Worm (Caenorhabditis elegans) whole organism, late embryonic: ENCODE data around the gene elpc-4.

Experiments
- C08G9.2 ChIP-seq: sonication (generic microtip); optimal IDR thresholded peaks from 2 replicates; lab custom pipeline; 2016; ENCODE audit warnings: mild to moderate bottlenecking, missing genetic modification characterization, moderate library complexity, missing compliant biosample characterization
- F13H6.1 ChIP-seq: sonication (generic microtip); optimal IDR thresholded peaks from 2 replicates; lab custom pipeline; 2016; ENCODE audit warnings: missing genetic modification characterization, missing compliant biosample characterization
- K02D7.2 ChIP-seq: sonication (generic microtip); optimal IDR thresholded peaks from 2 replicates; lab custom pipeline; 2017; ENCODE audit warnings: mild to moderate bottlenecking, missing genetic modification characterization, missing compliant biosample characterization
- K09A11.1 ChIP-seq: sonication (generic microtip); optimal IDR thresholded peaks from 2 replicates; lab custom pipeline; 2017; ENCODE audit warnings: antibody characterized with exemption, mild to moderate bottlenecking, missing genetic modification characterization, missing compliant biosample characterization; ENCODE audit not compliant: insufficient read depth
- T23F11.4 ChIP-seq: fragments of 200-800 bp; sonication (Bioruptor generic); optimal IDR thresholded peaks from 2 replicates; lab custom pipeline; 2018; ENCODE audit warnings: mild to moderate bottlenecking, missing genetic modification characterization, missing compliant biosample characterization
- ahr-1 ChIP-seq: sonication (generic microtip); optimal IDR thresholded peaks from 2 replicates; lab custom pipeline; 2016; ENCODE audit warnings: missing genetic modification characterization, missing compliant biosample characterization
- ama-1 ChIP-seq: fragments of 150-350 bp; optimal IDR thresholded peaks from 2 replicates; lab custom pipeline; 2014
- ceh-14 ChIP-seq: sonication (generic microtip); optimal IDR thresholded peaks from 2 replicates; lab custom pipeline; 2016; ENCODE audit warnings: missing genotype, missing genetic modification characterization, missing compliant biosample characterization
- ceh-19 ChIP-seq: fragments of 200-800 bp; sonication (Bioruptor generic); optimal IDR thresholded peaks from 2 replicates; lab custom pipeline; 2018; ENCODE audit warnings: mild to moderate bottlenecking, missing genetic modification characterization, missing compliant biosample characterization
- ceh-22 ChIP-seq: sonication (generic microtip); optimal IDR thresholded peaks from 2 replicates; lab custom pipeline; 2017; ENCODE audit warnings: missing biosample characterization, missing genetic modification characterization
- ceh-24 ChIP-seq: sonication (generic microtip); optimal IDR thresholded peaks from 2 replicates; lab custom pipeline; 2016; ENCODE audit warnings: mild to moderate bottlenecking, missing genetic modification characterization, missing compliant biosample characterization
- ceh-30 ChIP-seq: fragments of 150-350 bp; optimal IDR thresholded peaks from 2 replicates; lab custom pipeline; 2014; ENCODE audit warnings: missing biosample characterization, missing genetic modification characterization
- ceh-31 ChIP-seq: sonication (generic microtip); optimal IDR thresholded peaks from 2 replicates; lab custom pipeline; 2016; ENCODE audit warnings: missing genetic modification characterization, missing compliant biosample characterization
- ceh-48 ChIP-seq: sonication (generic microtip); optimal IDR thresholded peaks from 2 replicates; lab custom pipeline; 2016; ENCODE audit warnings: missing genetic modification characterization, inconsistent platforms, missing compliant biosample characterization
- ceh-6 ChIP-seq: fragments of 200-800 bp; sonication (Bioruptor generic); optimal IDR thresholded peaks from 2 replicates; lab custom pipeline; 2018; ENCODE audit warnings: mild to moderate bottlenecking, missing genetic modification characterization, missing compliant biosample characterization
- ceh-9 ChIP-seq: sonication (generic microtip); optimal IDR thresholded peaks from 2 replicates; lab custom pipeline; 2016; ENCODE audit warnings: mild to moderate bottlenecking, missing genetic modification characterization, inconsistent platforms, missing compliant biosample characterization
- dmd-4 ChIP-seq: sonication (generic microtip); optimal IDR thresholded peaks from 2 replicates; lab custom pipeline; 2016; ENCODE audit warnings: borderline replicate concordance, missing genetic modification characterization, missing compliant biosample characterization
- dve-1 ChIP-seq: sonication (generic microtip); optimal IDR thresholded peaks from 2 replicates; lab custom pipeline; 2017; ENCODE audit warnings: antibody characterized with exemption, mild to moderate bottlenecking, missing genetic modification characterization, missing compliant biosample characterization
- elt-4 ChIP-seq: sonication (generic microtip); optimal IDR thresholded peaks from 2 replicates; lab custom pipeline; 2016; ENCODE audit warnings: missing genetic modification characterization, missing compliant biosample characterization
- ets-4 ChIP-seq: sonication (generic microtip); optimal IDR thresholded peaks from 2 replicates; lab custom pipeline; 2016; ENCODE audit warnings: missing genetic modification characterization, missing compliant biosample characterization
- fkh-10 ChIP-seq: fragments of 150-350 bp; optimal IDR thresholded peaks from 2 replicates; lab custom pipeline; 2014; ENCODE audit warnings: missing biosample characterization, missing genetic modification reagents, missing genetic modification characterization
- fkh-6 ChIP-seq: sonication (generic microtip); optimal IDR thresholded peaks from 2 replicates; lab custom pipeline; 2016; ENCODE audit warnings: missing genetic modification characterization, missing compliant biosample characterization
- hlh-15 ChIP-seq: sonication (generic microtip); optimal IDR thresholded peaks from 2 replicates; lab custom pipeline; 2016; ENCODE audit warnings: missing genetic modification characterization, missing compliant biosample characterization
- hlh-30 ChIP-seq: sonication (generic microtip); optimal IDR thresholded peaks from 2 replicates; lab custom pipeline; 2017; ENCODE audit warnings: antibody characterized with exemption, missing genetic modification characterization, missing compliant biosample characterization; ENCODE audit not compliant: insufficient read depth
- hlh-6 ChIP-seq: sonication (generic microtip); optimal IDR thresholded peaks from 2 replicates; lab custom pipeline; 2016; ENCODE audit warnings: missing genotype, missing genetic modification characterization, missing compliant biosample characterization
- lim-6 ChIP-seq: sonication (generic microtip); optimal IDR thresholded peaks from 2 replicates; lab custom pipeline; 2016; ENCODE audit warnings: missing genetic modification characterization, missing compliant biosample characterization
- lin-11 ChIP-seq: fragments of 200-800 bp; sonication (Bioruptor generic); optimal IDR thresholded peaks from 2 replicates; lab custom pipeline; 2018; ENCODE audit warnings: mild to moderate bottlenecking, missing genetic modification characterization, missing compliant biosample characterization
- mec-3 ChIP-seq: sonication (generic microtip); optimal IDR thresholded peaks from 2 replicates; lab custom pipeline; 2016; ENCODE audit warnings: borderline replicate concordance, missing genetic modification characterization, missing compliant biosample characterization
- nfya-1 ChIP-seq: sonication (generic microtip); optimal IDR thresholded peaks from 2 replicates; lab custom pipeline; 2017; ENCODE audit warnings: missing genetic modification characterization, mild to moderate bottlenecking, missing compliant biosample characterization, antibody characterized with exemption, moderate library complexity
- nhr-11 ChIP-seq: fragments of 150-350 bp; optimal IDR thresholded peaks from 2 replicates; lab custom pipeline; 2014; ENCODE audit warnings: missing biosample characterization, missing genetic modification characterization
- nhr-232 ChIP-seq: sonication (generic microtip); optimal IDR thresholded peaks from 2 replicates; lab custom pipeline; 2016; ENCODE audit warnings: missing genetic modification characterization, missing compliant biosample characterization
- npax-4 ChIP-seq: sonication (generic microtip); optimal IDR thresholded peaks from 2 replicates; lab custom pipeline; 2016; ENCODE audit warnings: missing genetic modification characterization, missing compliant biosample characterization
- pag-3 ChIP-seq: sonication (generic microtip); optimal IDR thresholded peaks from 2 replicates; lab custom pipeline; 2016; ENCODE audit warnings: missing compliant biosample characterization, missing genetic modification characterization, borderline replicate concordance
- pat-9 ChIP-seq: fragments of 200-800 bp; sonication (Bioruptor generic); optimal IDR thresholded peaks from 2 replicates; lab custom pipeline; 2018; ENCODE audit warnings: mild to moderate bottlenecking, missing genetic modification characterization, moderate library complexity, missing compliant biosample characterization
- pha-2 ChIP-seq: sonication (generic microtip); optimal IDR thresholded peaks from 2 replicates; lab custom pipeline; 2017; ENCODE audit warnings: mild to moderate bottlenecking, missing genetic modification characterization, missing compliant biosample characterization
- pqm-1 ChIP-seq: sonication (generic microtip); optimal IDR thresholded peaks from 2 replicates; lab custom pipeline; 2016; ENCODE audit warnings: missing genetic modification characterization, missing compliant biosample characterization
- pros-1 ChIP-seq: fragments of 150-350 bp; optimal IDR thresholded peaks from 2 replicates; lab custom pipeline; 2014; ENCODE audit warnings: missing biosample characterization, missing genetic modification reagents, missing genetic modification characterization
- sdc-2 ChIP-seq: sonication (generic microtip); optimal IDR thresholded peaks from 2 replicates; lab custom pipeline; 2016; ENCODE audit warnings: missing genotype, missing genetic modification characterization, missing compliant biosample characterization
- sox-2 ChIP-seq: fragments of 200-800 bp; sonication (Bioruptor generic); IDR thresholded peaks from 2 replicates; pipeline ENCODE4 v1.3.6; 2022; ENCODE audit warnings: missing genetic modification reagents, missing genetic modification characterization, missing compliant biosample characterization
- syd-9 ChIP-seq: sonication (generic microtip); optimal IDR thresholded peaks from 2 replicates; lab custom pipeline; 2016; ENCODE audit warnings: mild to moderate bottlenecking, missing genetic modification characterization, moderate library complexity, missing compliant biosample characterization
- tbx-7 ChIP-seq: sonication (generic microtip); optimal IDR thresholded peaks from 2 replicates; lab custom pipeline; 2016; ENCODE audit warnings: missing genotype, missing genetic modification characterization, missing compliant biosample characterization
- ttx-3 ChIP-seq: sonication (generic microtip); optimal IDR thresholded peaks from 2 replicates; lab custom pipeline; 2016; ENCODE audit warnings: missing genetic modification reagents, missing genetic modification characterization, missing compliant biosample characterization
- unc-42 ChIP-seq: sonication (generic microtip); optimal IDR thresholded peaks from 2 replicates; lab custom pipeline; 2016; ENCODE audit warnings: missing genotype, missing genetic modification characterization, missing compliant biosample characterization
- unc-55 ChIP-seq: sonication (generic microtip); optimal IDR thresholded peaks from 2 replicates; lab custom pipeline; 2017; ENCODE audit warnings: missing biosample characterization, missing genetic modification reagents, missing genetic modification characterization
- unc-86 ChIP-seq: sonication (generic microtip); optimal IDR thresholded peaks from 2 replicates; lab custom pipeline; 2016; ENCODE audit warnings: missing genetic modification characterization, missing compliant biosample characterization
- zip-5 ChIP-seq: sonication (generic microtip); optimal IDR thresholded peaks from 2 replicates; lab custom pipeline; 2016; ENCODE audit warnings: missing genetic modification characterization, missing compliant biosample characterization

Gene elpc-4

ce11 chrIV:8053955-8054354, 37.2 kb downstream of the elpc-4 start:
- TF ChIP-seq unc-42 (peak; percentile 75), ceh-14 (tag; lab: Kevin White, UChicago) (no peak)

- no peak for TF ChIP-seq sox-2 (GFP tag; lab: Robert Waterston, UW)
- TF ChIP-seq ama-1 (lab: Kevin White, UChicago), result no peak
- TF ChIP-seq lin-11 (tag; lab: Kevin White, UChicago), result no peak
- no peak for TF ChIP-seq dve-1 (tag; lab: Kevin White, UChicago)
- no peak for TF ChIP-seq unc-86 (tag; lab: Kevin White, UChicago)
- TF ChIP-seq hlh-15, result no peak
- TF ChIP-seq tbx-7 (tag; lab: Kevin White, UChicago), result no peak
- no peak for TF ChIP-seq ahr-1
- TF ChIP-seq npax-4 (tag; lab: Kevin White, UChicago), result no peak
- no peak for TF ChIP-seq ceh-19 (GFP tag; lab: Kevin White, UChicago)
- TF ChIP-seq T23F11.4 (GFP tag; lab: Kevin White, UChicago), result no peak
- TF ChIP-seq mec-3 (tag; lab: Kevin White, UChicago), result no peak
- no peak for TF ChIP-seq nhr-232 (tag; lab: Kevin White, UChicago)
- no peak for TF ChIP-seq pros-1
Observed at ce11 chrIV:8061267-8061666, 44.5 kb downstream of the elpc-4 start.

ce11 chrIV:8062359-8062758, 45.6 kb downstream of the elpc-4 start, which contains the start of gene sax-7:
sax-7 (plus strand) TSS chrIV:8062659.
- TF ChIP-seq pqm-1 (no peak), syd-9 (tag; lab: Kevin White, UChicago) (no peak), npax-4 (tag; lab: Kevin White, UChicago) (no peak), K09A11.1 (tag; lab: Kevin White, UChicago) (no peak), ceh-19 (GFP tag; lab: Kevin White, UChicago) (no peak), ceh-9 (no peak), hlh-30 (tag; lab: Kevin White, UChicago) (no peak), lim-6 (tag; lab: Kevin White, UChicago) (no peak), ceh-6 (GFP tag; lab: Kevin White, UChicago) (no peak), nhr-11 (tag; lab: Kevin White, UChicago) (no peak), F13H6.1 (no peak), nhr-232 (tag; lab: Kevin White, UChicago) (no peak)

ce11 chrIV:8066598-8066997, 49.8 kb downstream of the elpc-4 start:
- TF ChIP-seq fkh-10 (GFP tag; lab: Kevin White, UChicago) (no peak), ceh-14 (tag; lab: Kevin White, UChicago) (peak; percentile 54), unc-42 (peak; percentile 48), zip-5 (no peak), hlh-6 (tag; lab: Kevin White, UChicago) (peak; percentile 27), elt-4 (tag; lab: Kevin White, UChicago) (no peak), ceh-24 (no peak), pag-3 (tag; lab: Kevin White, UChicago) (no peak), hlh-15 (no peak), nfya-1 (peak; percentile 39), unc-86 (tag; lab: Kevin White, UChicago) (no peak), pha-2 (no peak), ceh-22 (tag; lab: Kevin White, UChicago) (no peak), ahr-1 (no peak), ceh-31 (tag; lab: Kevin White, UChicago) (peak; percentile 76), ets-4 (tag; lab: Kevin White, UChicago) (no peak), hlh-30 (tag; lab: Kevin White, UChicago) (no peak), fkh-6 (tag; lab: Kevin White, UChicago) (peak; percentile 28), ttx-3 (no peak), K02D7.2 (no peak), tbx-7 (tag; lab: Kevin White, UChicago) (no peak), ama-1 (lab: Kevin White, UChicago) (no peak), ceh-30 (tag; lab: Kevin White, UChicago) (no peak), K09A11.1 (tag; lab: Kevin White, UChicago) (no peak), ceh-48 (tag; lab: Kevin White, UChicago) (no peak), ceh-6 (GFP tag; lab: Kevin White, UChicago) (no peak), lin-11 (tag; lab: Kevin White, UChicago) (no peak), pat-9 (tag; lab: Kevin White, UChicago) (no peak), npax-4 (tag; lab: Kevin White, UChicago) (no peak), dmd-4 (tag; lab: Kevin White, UChicago) (peak; percentile 33), sdc-2 (tag; lab: Kevin White, UChicago) (peak; percentile 52), C08G9.2 (tag; lab: Kevin White, UChicago) (peak; percentile 30), unc-55 (GFP tag; lab: Kevin White, UChicago) (peak; percentile 49)
